Fruit fly (Drosophila melanogaster) S2 (cell line): Measurements from ENCODE around the gene Gbs-70E.

Experiments used
- CG8478 ChIP-seq: fragments of >200 bp; optimal IDR thresholded peaks from 2 replicates; lab custom pipeline; 2018
- CTCF ChIP-seq, 2 experiments: fragments of >200 bp; optimal IDR thresholded peaks; 2 replicates each; lab custom pipeline; 2018

The Gbs-70E gene

DNA sequence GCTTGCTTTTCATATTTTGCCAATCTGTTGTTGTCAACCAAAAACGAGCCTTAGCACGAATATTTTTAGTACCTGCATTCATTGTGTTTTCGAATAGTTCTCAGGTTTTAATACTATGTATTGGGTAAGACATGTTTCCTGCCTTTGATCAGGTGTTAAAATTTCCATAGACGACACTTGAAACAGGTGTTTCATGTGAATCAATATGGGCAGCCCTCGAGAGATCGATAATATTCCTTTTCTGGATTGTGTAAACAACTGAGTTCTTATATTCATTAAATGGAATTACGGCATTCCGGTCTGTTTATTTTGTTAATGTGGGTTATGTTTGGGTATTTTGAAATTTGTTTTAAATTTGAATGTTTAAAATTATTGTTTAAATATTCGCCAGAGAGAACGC is 1.6 kb downstream of the Gbs-70E start:
- no peak for TF ChIP-seq CG8478 (lab: Kevin White, UChicago)

DNA sequence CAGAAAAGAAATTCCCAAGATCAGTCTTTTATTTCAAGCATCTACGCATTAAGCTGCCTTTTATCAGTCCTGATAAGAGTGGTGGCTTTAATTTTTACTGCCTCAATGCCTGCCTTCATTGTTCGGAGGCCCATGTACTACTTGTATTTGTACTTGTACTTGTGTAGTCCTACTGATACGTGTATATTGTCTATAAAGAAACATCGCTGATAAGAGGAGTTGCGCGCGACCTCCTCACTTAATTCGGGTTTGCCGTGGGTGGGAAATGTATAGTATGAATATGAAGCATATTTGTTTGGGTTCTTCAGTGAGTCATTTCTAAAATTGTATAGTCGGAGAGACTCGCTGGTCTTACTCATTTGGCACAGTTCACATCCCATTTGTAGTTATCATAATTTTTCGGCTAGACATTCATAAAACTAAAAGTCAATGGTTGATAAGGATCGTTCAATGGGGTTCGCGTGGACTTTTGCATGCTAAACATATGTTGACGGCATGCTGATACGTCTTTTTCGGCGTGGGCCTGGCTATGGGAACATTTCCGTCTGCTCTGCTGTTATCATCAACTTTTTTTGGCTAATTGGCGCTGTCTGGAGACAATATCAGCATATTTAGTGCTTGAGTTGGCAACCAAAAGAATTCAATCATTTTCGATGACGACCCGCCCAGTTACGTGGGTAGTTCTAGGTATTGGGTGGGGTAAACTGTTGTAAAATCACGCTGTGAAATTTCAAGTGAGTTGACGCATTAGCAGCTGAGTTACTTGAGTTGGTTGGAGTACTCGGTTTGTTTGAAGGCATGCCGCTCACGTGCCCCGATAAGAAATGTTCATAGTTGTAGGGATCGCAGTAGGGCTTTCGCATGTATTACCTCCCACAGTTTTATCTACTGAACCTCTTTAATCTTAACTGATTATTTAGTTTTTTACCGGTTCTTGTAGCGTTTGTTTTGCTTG is 2.7 kb downstream of the Gbs-70E start:
- TF ChIP-seq CG8478 (lab: Kevin White, UChicago) (no peak), CTCF (optimal IDR thresholded peaks at IDR 0.05; lab: Kevin White, UChicago) (no peak)

DNA sequence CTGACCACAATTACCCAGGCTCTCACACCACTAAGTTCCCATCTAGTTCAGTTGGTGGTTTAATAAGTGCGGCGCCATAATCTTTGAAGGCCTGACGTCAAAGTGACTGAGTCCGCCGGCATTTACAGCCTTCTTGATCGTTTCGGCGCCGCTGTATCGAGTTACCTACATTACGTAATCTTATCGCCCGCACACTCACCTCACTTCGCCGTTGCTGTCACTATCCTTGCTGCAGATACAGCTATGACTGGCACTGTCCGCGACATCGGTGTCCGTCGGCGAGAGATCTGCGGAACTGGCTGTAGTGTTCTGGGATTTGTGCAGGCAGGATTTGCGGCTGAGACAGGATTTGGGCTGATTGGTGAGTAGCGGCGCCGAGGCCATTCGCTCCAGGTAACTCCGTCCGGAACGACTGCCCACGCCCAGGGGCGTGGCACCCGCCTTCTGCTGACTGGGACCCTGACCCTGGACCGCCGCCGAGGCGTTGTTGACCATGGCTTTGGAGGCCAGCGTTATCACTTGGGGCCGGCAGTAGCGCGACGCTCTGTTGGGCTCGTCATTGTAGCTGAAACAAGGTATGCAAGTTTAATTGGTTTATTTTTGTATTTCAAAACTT is 3.7 kb downstream of the Gbs-70E start:
- no peak for TF ChIP-seq CTCF (optimal IDR thresholded peaks at IDR 0.05; lab: Kevin White, UChicago)
- TF ChIP-seq CG8478 (lab: Kevin White, UChicago), result no peak

DNA sequence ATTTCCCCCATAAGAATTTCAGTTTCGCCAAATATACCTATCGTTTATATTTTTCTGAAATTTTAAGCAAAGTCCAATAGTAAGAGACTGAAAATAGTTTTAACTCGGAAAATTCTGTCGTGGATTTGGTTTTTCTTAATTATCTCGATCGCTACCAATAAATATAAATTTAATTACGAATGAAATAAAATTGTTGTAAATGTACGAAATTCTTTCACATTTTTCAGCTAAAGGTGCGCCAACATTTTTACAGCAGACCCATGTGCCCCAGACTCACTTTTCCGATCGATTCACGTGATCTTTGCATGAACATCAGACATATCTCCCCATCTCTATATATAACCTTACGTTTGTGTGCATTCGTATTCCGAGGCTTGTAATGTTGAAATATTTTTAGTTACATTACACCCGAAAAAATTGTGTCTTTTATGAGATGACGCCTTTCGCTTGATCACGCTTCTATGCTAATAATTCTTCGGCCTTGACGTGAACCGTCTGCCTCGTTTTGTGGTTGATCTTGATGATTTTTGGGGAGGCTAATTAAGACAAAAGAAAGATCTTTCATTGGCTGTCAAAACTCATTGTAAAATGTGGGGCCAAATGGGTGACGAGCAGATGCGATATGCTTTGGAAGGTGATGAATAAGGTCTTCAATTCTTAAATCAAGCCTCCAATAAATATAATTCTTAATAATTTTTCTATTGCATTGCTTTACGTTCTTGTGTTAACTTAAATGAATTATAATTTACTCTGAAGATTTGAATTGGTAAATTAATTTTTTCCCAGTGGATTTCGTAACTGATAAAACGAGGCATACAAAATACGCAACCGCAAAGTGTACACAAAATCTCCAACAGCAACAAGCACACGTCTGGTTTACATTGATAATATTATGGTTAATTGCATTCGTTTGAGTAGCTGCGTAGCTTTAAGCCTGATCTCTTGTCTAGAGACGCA is 5.5 kb downstream of the Gbs-70E start:
- TF ChIP-seq CG8478 (lab: Kevin White, UChicago), result no peak
- TF ChIP-seq CTCF (optimal IDR thresholded peaks at IDR 0.05; lab: Kevin White, UChicago), result no peak

DNA sequence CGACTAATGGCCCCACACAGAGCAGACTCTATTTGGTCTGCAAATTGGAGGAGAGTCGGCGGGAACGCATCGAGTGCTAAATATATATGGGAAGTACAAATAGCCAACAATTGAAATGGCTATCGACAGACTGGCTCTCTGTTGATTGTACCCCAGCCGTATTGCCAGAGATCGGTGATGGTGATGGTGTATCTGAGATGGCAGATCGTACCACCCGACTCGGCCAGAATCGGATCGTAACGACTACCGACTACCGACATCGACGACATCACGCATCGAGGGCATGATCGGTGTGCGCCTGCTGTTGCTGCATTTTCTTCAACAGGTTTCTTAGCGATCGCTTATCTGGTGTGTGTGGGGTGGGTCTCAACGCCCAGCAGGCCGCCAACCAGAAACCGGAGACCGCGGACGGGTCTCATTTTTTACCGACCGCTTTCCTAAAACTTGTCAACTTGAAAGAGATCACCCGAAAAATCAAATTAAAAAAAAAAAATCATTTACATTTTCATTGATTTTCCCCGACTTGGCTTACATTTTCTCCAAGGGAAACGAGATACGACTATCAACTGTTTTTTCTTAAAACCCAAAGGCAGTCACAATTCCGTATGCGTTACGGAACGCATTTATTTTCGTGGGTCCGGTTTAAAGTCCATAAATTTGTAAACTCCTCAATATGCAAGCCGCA is 6.7 kb downstream of the Gbs-70E start:
- TF ChIP-seq CG8478 (lab: Kevin White, UChicago) (no peak), CTCF (optimal IDR thresholded peaks at IDR 0.05; lab: Kevin White, UChicago) (no peak)

DNA sequence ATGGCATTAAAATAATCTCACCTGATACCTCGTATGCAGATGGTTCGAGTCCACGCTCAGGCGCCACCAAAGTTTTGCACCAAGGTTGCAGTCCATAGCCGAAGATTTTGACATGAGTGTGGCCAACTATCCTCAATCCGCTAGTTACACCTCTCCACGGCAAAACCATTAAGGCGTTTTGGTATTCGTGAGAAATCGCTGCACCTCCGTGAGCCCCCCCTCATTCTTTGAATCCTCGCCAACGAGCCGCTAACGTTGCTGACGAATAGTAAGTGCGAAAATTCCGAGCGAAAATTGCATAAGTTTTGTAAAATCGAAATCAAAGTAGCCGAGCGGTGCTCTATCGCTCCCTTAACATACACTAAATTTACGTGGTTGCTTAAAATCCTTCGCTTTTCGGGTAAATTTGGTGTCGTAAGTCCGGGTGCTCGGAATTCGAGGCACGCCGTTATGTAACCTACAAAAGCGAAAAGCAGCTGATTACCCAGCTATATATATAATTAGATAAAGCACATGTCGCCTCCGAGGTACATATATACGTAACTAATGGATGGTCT is 13.3 kb downstream of the Gbs-70E start, which contains the start of gene Mpcp2:
Gene Mpcp2, plus strand, starts transcription at position 217 of the 557 bp plus-strand sequence.
- TF ChIP-seq CTCF (optimal IDR thresholded peaks at IDR 0.05; lab: Kevin White, UChicago), result peak; percentile 81 to 83
- no peak for TF ChIP-seq CG8478 (lab: Kevin White, UChicago)

DNA sequence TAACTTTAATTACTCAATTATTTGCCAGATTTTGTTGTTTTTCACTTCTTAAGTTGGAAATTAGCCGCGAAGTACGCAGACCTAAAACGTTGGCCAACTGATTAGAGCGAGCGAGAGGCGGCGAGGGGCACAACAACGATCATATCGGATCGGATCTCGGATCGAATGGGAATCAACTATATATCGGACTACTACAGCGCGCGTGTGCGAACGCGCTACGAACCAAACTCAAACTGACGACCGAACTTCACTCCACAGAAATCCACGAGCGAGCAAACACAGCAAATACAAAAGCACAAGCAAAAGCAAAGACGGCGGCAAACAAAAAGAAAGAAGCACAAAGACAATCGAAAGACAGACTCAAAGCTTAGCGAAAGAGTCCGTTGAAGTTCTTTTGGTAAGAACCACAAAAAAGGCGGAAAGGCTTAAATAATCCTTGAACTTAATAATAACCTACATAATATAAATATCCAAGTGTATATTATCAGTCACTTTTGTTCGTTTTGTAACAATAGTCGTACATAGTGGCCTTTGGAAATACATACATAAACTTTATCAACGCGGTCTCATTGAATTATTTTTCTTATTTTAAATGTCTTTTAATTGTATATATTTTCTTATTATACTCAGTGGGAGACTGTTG is 14.6 kb downstream of the Gbs-70E start, which contains the start of the genes bbg and CG43246:
Gene bbg, minus strand, starts transcription at position 235 of the 643 bp plus-strand sequence.
Gene CG43246, plus strand, starts transcription at position 593 of the 643 bp plus-strand sequence.
- no peak for TF ChIP-seq CG8478 (lab: Kevin White, UChicago)
- TF ChIP-seq CTCF (optimal IDR thresholded peaks at IDR 0.05; lab: Kevin White, UChicago), result no peak

DNA sequence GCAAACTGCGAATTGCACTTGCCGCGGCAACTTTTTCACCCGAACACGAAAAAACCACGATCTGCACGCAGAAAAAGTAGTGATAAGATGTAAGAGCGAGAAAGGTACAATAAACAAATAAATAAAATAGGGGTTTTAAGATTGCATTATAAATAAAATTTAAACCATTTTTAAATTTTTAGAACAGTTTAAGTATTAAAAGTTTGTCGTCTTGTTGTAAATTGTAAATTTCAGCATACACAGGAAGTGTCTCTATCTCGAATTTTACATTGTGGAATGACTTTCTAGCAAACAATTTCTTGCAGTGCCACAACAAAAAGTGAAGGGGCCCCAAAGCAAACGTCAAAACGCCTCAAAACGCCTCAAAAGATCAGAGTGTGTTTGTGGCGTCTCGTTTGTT is 16.2 kb downstream of the Gbs-70E start:
- TF ChIP-seq CG8478 (lab: Kevin White, UChicago), result no peak
- no peak for TF ChIP-seq CTCF (optimal IDR thresholded peaks at IDR 0.05; lab: Kevin White, UChicago)

DNA sequence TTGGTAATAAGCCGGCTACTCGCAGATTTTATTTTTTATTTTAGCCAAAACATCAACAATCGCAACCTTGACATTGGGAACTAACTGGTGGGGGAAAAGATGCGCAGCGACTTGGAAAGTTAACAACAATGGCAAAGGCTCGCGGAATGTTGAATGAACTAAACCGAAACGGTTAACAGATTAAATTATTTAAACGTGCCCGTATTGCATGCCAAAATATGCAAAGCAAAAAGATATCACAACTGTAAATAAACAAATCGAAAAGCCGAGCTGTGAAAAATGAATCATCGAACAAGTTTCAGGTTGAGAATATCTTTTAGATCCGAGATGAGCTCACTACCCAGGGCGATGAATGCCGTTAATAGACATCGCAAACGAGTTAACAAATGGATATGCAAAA is 17.7 kb downstream of the Gbs-70E start:
- no peak for TF ChIP-seq CG8478 (lab: Kevin White, UChicago)
- no peak for TF ChIP-seq CTCF (optimal IDR thresholded peaks at IDR 0.05; lab: Kevin White, UChicago)

DNA sequence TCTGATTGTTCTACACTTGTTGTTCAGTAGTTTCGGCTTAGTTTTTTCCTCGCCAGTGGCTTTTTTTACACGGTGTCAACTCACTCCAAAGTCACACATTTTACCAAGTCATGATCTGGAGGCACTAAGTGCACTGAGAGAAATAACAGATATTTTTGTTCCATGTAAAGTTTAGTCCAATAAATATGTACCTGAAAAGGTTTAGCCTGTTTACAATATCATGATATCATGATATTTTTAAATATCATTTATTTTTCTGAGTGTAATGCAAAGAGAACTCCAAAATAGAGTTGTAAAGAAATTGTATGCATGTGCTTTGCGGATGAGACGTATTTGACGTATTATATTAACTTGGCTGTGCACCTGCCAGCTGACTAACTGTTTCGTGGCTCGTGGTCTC is 19.0 kb downstream of the Gbs-70E start:
- TF ChIP-seq CTCF (optimal IDR thresholded peaks at IDR 0.05; lab: Kevin White, UChicago) (no peak), CG8478 (lab: Kevin White, UChicago) (no peak)

DNA sequence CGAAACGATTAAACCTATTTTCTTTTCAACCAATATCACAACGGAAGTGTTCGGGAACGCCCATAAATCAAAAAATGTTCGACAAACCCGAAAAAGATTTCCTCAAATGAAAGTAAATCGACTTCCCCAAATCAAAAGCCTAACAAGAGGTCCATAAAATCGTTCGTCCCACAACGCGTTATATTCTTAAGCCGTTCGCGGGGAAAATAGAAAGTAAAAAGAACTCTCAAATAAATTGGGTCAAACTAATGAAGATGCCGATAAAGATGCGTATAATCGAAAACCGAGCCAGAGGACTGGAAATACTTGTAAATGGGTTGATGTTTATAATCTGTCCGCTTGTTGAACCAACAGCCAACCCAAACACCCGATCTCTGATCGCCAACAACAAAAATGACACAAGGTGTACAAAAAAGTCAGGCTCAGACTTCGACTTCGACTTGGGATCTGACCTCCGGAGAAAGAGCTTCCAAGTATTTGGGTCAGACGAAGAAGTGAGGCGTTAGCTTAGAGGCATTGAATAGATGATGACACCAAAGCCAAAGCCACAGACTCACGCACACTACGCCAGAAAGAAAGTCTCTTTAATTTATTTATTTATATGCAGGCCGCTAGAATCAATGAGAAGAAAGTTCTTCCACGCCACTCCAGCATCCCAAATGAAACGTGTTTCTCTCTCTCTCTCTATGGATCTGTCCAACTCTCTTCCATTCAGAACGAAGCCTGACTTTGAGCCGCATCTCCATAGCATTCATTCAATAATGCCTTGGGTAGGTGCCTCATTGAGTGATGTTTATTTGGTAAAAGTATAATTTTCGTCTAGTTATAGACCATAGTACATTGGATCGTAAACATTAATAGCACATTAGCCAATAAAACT is 28.1 kb downstream of the Gbs-70E start:
- TF ChIP-seq CG8478 (lab: Kevin White, UChicago), result no peak
- no peak for TF ChIP-seq CTCF (optimal IDR thresholded peaks at IDR 0.05; lab: Kevin White, UChicago)

DNA sequence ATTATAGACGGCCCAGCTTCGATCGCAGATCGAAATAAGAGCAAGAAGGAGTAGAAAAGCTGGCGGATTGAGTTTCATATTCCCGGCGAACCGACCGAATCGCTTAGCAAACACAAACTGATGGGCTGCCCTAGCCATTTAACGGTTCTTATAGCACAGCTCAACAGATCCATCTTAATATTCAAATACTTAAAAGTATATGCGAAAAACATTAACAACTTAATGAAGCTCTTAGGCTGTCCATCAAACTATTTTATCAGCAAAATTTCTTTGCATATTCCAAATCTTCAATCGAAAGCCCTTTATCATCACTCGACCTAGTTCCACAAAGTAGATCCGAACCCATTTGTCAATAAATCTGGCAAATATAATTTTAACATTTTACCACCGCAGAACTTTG is 29.2 kb downstream of the Gbs-70E start, which contains the start of gene CG4613:
Gene CG4613, minus strand, starts transcription at position 101 of the 400 bp plus-strand sequence.
- TF ChIP-seq CTCF (optimal IDR thresholded peaks at IDR 0.05; lab: Kevin White, UChicago) (no peak), CG8478 (lab: Kevin White, UChicago) (no peak)
